Worm (Caenorhabditis elegans): Measurements from ENCODE around the gene lips-1.

DNA sequence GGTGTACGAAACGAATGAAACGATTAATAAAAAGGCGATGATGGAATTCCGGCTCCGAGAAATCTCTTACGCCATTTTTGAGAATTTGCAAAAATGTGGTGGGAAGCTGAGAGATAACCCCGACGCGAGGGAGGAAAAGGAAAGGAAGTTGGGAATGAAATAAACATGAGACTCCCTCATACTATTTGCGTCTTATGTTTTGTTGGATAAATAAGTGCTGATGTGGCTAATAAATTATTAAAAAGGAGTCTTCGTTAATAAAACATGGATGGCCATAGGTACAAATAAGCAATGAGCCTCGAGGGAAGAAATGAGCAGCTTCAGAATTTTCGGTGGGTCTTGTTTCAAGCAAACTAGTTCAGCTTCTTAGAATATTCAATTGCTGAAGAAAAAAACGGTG lies 39.8 kb downstream of the lips-1 start:
- TF ChIP-seq elt-1 (tag; optimal IDR thresholded peaks at IDR 0.05), result no peak
- TF ChIP-seq ZK546.5 (tag; optimal IDR thresholded peaks at IDR 0.05), result no peak
- no peak for TF ChIP-seq lin-39 (tag; optimal IDR thresholded peaks at IDR 0.05)
- no peak for TF ChIP-seq ceh-82 (tag; optimal IDR thresholded peaks at IDR 0.05)
- TF ChIP-seq ztf-4 (tag; optimal IDR thresholded peaks at IDR 0.05), result no peak
- no peak for TF ChIP-seq snpc-4 (tag; optimal IDR thresholded peaks at IDR 0.05)
- no peak for TF ChIP-seq nhr-10 (tag; optimal IDR thresholded peaks at IDR 0.05)

All from whole organism, L2 larva.